Worm (Caenorhabditis elegans) whole organism, L2 larva: Measurements from ENCODE around the gene cyb-2.1.

Experiments
- C34F6.9 ChIP-seq: fragments of 150-350 bp; optimal IDR thresholded peaks from 2 replicates; lab custom pipeline; 2014; ENCODE audit warnings: missing biosample characterization, missing genetic modification characterization
- F13H6.1 ChIP-seq: sonication (generic microtip); optimal IDR thresholded peaks from 2 replicates; lab custom pipeline; 2016; ENCODE audit warnings: missing genetic modification characterization, missing compliant biosample characterization
- R02D3.7 ChIP-seq: fragments of 150-350 bp; optimal IDR thresholded peaks from 2 replicates; lab custom pipeline; 2014; ENCODE audit warnings: missing biosample characterization, missing genetic modification characterization
- Y55F3AM.14 ChIP-seq: fragments of 200-800 bp; sonication (Bioruptor generic); optimal IDR thresholded peaks from 2 replicates; lab custom pipeline; 2018; ENCODE audit warnings: mild to moderate bottlenecking, missing genetic modification characterization, missing compliant biosample characterization
- ZK546.5 ChIP-seq: sonication (generic microtip); optimal IDR thresholded peaks from 2 replicates; lab custom pipeline; 2017; ENCODE audit warnings: missing biosample characterization, missing genetic modification characterization
- alr-1 ChIP-seq: fragments of 150-350 bp; optimal IDR thresholded peaks from 2 replicates; lab custom pipeline; 2014; ENCODE audit warnings: missing biosample characterization, missing genetic modification characterization
- ama-1 ChIP-seq: fragments of 150-350 bp; optimal IDR thresholded peaks from 2 replicates; lab custom pipeline; 2018; ENCODE audit warnings: inconsistent platforms
- blmp-1 ChIP-seq: sonication (generic microtip); optimal IDR thresholded peaks from 2 replicates; lab custom pipeline; 2017; ENCODE audit warnings: missing genetic modification characterization, mild to moderate bottlenecking, missing compliant biosample characterization, antibody characterized with exemption, moderate library complexity; ENCODE audit not compliant: insufficient read depth
- ceh-16 ChIP-seq: fragments of 150-350 bp; optimal IDR thresholded peaks from 2 replicates; lab custom pipeline; 2014; ENCODE audit warnings: missing biosample characterization, missing genetic modification characterization
- ceh-82 ChIP-seq: fragments of 150-350 bp; optimal IDR thresholded peaks from 2 replicates; lab custom pipeline; 2014; ENCODE audit warnings: missing biosample characterization, missing genetic modification characterization
- crh-2 ChIP-seq: sonication (generic microtip); optimal IDR thresholded peaks from 2 replicates; lab custom pipeline; 2017; ENCODE audit warnings: missing biosample characterization, missing genetic modification characterization
- dmd-4 ChIP-seq: sonication (generic microtip); optimal IDR thresholded peaks from 2 replicates; lab custom pipeline; 2017; ENCODE audit warnings: missing biosample characterization, missing genetic modification characterization
- egl-27 ChIP-seq: sonication (generic microtip); optimal IDR thresholded peaks from 3 replicates; lab custom pipeline; 2017; ENCODE audit warnings: missing biosample characterization, missing genetic modification reagents, missing genetic modification characterization
- elt-1 ChIP-seq: fragments of 150-350 bp; optimal IDR thresholded peaks from 2 replicates; lab custom pipeline; 2014; ENCODE audit warnings: missing biosample characterization, missing genetic modification characterization
- elt-3 ChIP-seq: sonication (generic microtip); optimal IDR thresholded peaks from 2 replicates; lab custom pipeline; 2017; ENCODE audit warnings: missing biosample characterization, missing genetic modification characterization
- fos-1 ChIP-seq: fragments of 150-350 bp; optimal IDR thresholded peaks from 2 replicates; lab custom pipeline; 2014; ENCODE audit warnings: missing biosample characterization, missing genetic modification characterization
- gmeb-1 ChIP-seq: fragments of 150-350 bp; optimal IDR thresholded peaks from 2 replicates; lab custom pipeline; 2014; ENCODE audit warnings: missing biosample characterization, missing genetic modification characterization
- lin-11 ChIP-seq: fragments of 150-350 bp; sonication (generic microtip); optimal IDR thresholded peaks from 2 replicates; lab custom pipeline; 2014; ENCODE audit warnings: missing biosample characterization, missing genetic modification characterization, inconsistent platforms, mixed read lengths
- lin-13 ChIP-seq: fragments of 150-350 bp; optimal IDR thresholded peaks from 2 replicates; lab custom pipeline; 2014; ENCODE audit warnings: missing biosample characterization, missing genetic modification reagents, missing genetic modification characterization
- lsy-2 ChIP-seq, 2 experiments: fragments of 150-350 bp in 1 of 2; sonication (generic microtip) in 1 of 2; optimal IDR thresholded peaks; 2 replicates each; lab custom pipeline; 2014 to 2017; ENCODE audit warnings: missing biosample characterization in 2 of 2, missing genetic modification characterization in 2 of 2
- mab-5 ChIP-seq: fragments of 150-350 bp; optimal IDR thresholded peaks from 2 replicates; lab custom pipeline; 2014; ENCODE audit warnings: missing biosample characterization, missing genetic modification characterization
- mbf-1 ChIP-seq: sonication (generic microtip); optimal IDR thresholded peaks from 2 replicates; lab custom pipeline; 2017; ENCODE audit warnings: missing biosample characterization, missing genetic modification characterization
- mdl-1 ChIP-seq, 2 experiments: fragments of 150-350 bp in 1 of 2; sonication (generic microtip) in 1 of 2; optimal IDR thresholded peaks; 2 replicates each; lab custom pipeline; 2017; ENCODE audit warnings: missing biosample characterization in 2 of 2, missing genetic modification characterization in 2 of 2
- nhr-10 ChIP-seq: sonication (generic microtip); optimal IDR thresholded peaks from 2 replicates; lab custom pipeline; 2017; ENCODE audit warnings: missing biosample characterization, missing genetic modification characterization
- nhr-11 ChIP-seq: fragments of 150-350 bp; optimal IDR thresholded peaks from 2 replicates; lab custom pipeline; 2014; ENCODE audit warnings: missing biosample characterization, missing genetic modification characterization
- nhr-12 ChIP-seq: fragments of 150-350 bp; optimal IDR thresholded peaks from 2 replicates; lab custom pipeline; 2014; ENCODE audit warnings: missing biosample characterization, missing genetic modification characterization
- nhr-129 ChIP-seq: fragments of 150-350 bp; optimal IDR thresholded peaks from 2 replicates; lab custom pipeline; 2014; ENCODE audit warnings: missing biosample characterization, missing genetic modification characterization
- nhr-23 ChIP-seq: fragments of 150-350 bp; optimal IDR thresholded peaks from 2 replicates; lab custom pipeline; 2014; ENCODE audit warnings: missing biosample characterization, missing genetic modification reagents, missing genetic modification characterization
- nhr-237 ChIP-seq: fragments of 150-350 bp; optimal IDR thresholded peaks from 2 replicates; lab custom pipeline; 2014; ENCODE audit warnings: missing biosample characterization, missing genetic modification characterization
- nhr-25 ChIP-seq: fragments of 150-350 bp; sonication (generic microtip); optimal IDR thresholded peaks from 3 replicates; lab custom pipeline; 2014; ENCODE audit warnings: missing biosample characterization, missing genetic modification characterization
- nhr-6 ChIP-seq: fragments of 150-350 bp; optimal IDR thresholded peaks from 2 replicates; lab custom pipeline; 2014; ENCODE audit warnings: missing biosample characterization, missing genetic modification characterization
- peb-1 ChIP-seq: fragments of 150-350 bp; optimal IDR thresholded peaks from 2 replicates; lab custom pipeline; 2014; ENCODE audit warnings: missing biosample characterization, missing genetic modification characterization
- sem-4 ChIP-seq: fragments of 150-350 bp; optimal IDR thresholded peaks from 2 replicates; lab custom pipeline; 2014; ENCODE audit warnings: missing biosample characterization, missing genetic modification reagents, missing genetic modification characterization
- skn-1 ChIP-seq: sonication (generic microtip); optimal IDR thresholded peaks from 2 replicates; lab custom pipeline; 2017; ENCODE audit warnings: missing biosample characterization, missing genetic modification characterization
- sma-3 ChIP-seq: sonication (generic microtip); optimal IDR thresholded peaks from 2 replicates; lab custom pipeline; 2016; ENCODE audit warnings: missing genetic modification reagents, missing genetic modification characterization, missing compliant biosample characterization
- sma-9 ChIP-seq, 2 experiments: fragments of 150-350 bp in 1 of 2; sonication (generic microtip) in 1 of 2; optimal IDR thresholded peaks; 2 replicates each; lab custom pipeline; 2014 to 2016; ENCODE audit warnings: missing genetic modification characterization in 2 of 2, mild to moderate bottlenecking in 1 of 2, missing biosample characterization in 1 of 2, missing compliant biosample characterization in 1 of 2, missing genetic modification reagents in 1 of 2, moderate library complexity in 1 of 2
- snpc-4 ChIP-seq: fragments of 150-350 bp; optimal IDR thresholded peaks from 2 replicates; lab custom pipeline; 2014; ENCODE audit warnings: missing biosample characterization, missing genetic modification characterization
- unc-39 ChIP-seq: fragments of 150-350 bp; optimal IDR thresholded peaks from 2 replicates; lab custom pipeline; 2014; ENCODE audit warnings: missing biosample characterization, missing genetic modification characterization
- unc-55 ChIP-seq: fragments of 150-350 bp; sonication (generic microtip); optimal IDR thresholded peaks from 3 replicates; lab custom pipeline; 2014; ENCODE audit warnings: missing biosample characterization, missing genetic modification reagents, missing genetic modification characterization
- unc-62 ChIP-seq: fragments of 150-350 bp; optimal IDR thresholded peaks from 2 replicates; lab custom pipeline; 2014; ENCODE audit warnings: missing biosample characterization, missing genetic modification reagents, missing genetic modification characterization
- zag-1 ChIP-seq: fragments of 150-350 bp; optimal IDR thresholded peaks from 2 replicates; lab custom pipeline; 2014; ENCODE audit warnings: missing biosample characterization, missing genetic modification characterization
- ztf-1 ChIP-seq: fragments of 200-800 bp; sonication (Bioruptor generic); conservative IDR thresholded peaks from 2 replicates; pipeline ENCODE4 v1.3.6; 2022; ENCODE audit warnings: missing genetic modification characterization, missing compliant biosample characterization
- ztf-11 ChIP-seq: sonication (generic microtip); optimal IDR thresholded peaks from 2 replicates; lab custom pipeline; 2017; ENCODE audit warnings: missing biosample characterization, missing genetic modification characterization
- ztf-4 ChIP-seq: fragments of 150-350 bp; optimal IDR thresholded peaks from 2 replicates; lab custom pipeline; 2014; ENCODE audit warnings: missing biosample characterization, missing genetic modification characterization

Gene cyb-2.1

DNA sequence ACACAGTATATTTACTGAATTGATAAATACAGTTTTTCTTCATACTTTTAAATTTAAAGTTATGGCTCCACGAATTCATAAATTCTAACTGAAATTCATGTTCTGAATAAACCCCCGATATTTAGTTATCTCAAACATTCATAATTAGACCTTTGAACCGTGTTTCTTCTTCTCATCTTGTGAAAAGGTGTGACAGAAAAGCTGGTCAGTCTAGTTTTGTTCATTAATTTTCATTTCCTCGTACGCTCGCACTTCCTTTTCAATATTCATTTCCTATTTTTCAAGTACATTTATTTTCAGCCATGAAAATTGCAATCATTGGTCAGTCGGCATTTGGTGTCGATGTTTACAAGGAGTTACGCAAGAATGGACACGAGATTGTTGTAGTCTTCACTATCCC, 36.5 kb downstream of the cyb-2.1 start, which contains the start of gene alh-3:
alh-3 (plus strand) TSS at position 301 of the 400 bp plus-strand sequence.
- TF ChIP-seq unc-62 (GFP tag; lab: Kevin White, UChicago): no peak
- TF ChIP-seq ztf-11 (tag; lab: Kevin White, UChicago): no peak
- no peak for TF ChIP-seq mdl-1 (tag; optimal IDR thresholded peaks at IDR 0.05; lab: Kevin White, UChicago)
- TF ChIP-seq lin-11 (tag; lab: Kevin White, UChicago): no peak
- no peak for TF ChIP-seq Y55F3AM.14 (GFP tag; lab: Kevin White, UChicago)
- TF ChIP-seq dmd-4: no peak
- TF ChIP-seq alr-1 (tag; lab: Kevin White, UChicago): no peak
- no peak for TF ChIP-seq sma-9 (GFP tag; optimal IDR thresholded peaks at IDR 0.05; lab: Kevin White, UChicago)
- TF ChIP-seq sma-9 (tag; optimal IDR thresholded peaks at IDR 0.05; lab: Kevin White, UChicago): no peak
- no peak for TF ChIP-seq F13H6.1 (tag; lab: Kevin White, UChicago)
- TF ChIP-seq R02D3.7 (tag; lab: Kevin White, UChicago): no peak

DNA sequence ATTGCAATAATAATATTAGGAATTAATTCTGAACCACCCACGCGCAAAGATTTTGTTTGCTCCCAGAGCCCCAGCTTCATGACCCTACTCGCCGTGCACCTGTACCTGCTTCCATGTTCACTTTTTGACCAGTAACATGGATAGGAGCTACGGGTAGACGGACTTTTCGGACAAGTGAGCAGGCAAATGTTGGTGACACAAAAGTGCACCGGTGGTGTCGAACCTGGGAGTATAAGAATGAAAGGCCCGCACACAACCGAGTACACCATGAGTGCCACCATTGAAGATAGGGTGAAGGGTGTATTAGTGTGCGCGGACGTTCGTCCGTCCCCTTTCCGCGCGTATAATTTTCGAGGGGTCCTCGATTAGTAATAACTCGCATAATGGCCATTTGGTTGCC, 40.2 kb downstream of the cyb-2.1 start:
- TF ChIP-seq Y55F3AM.14 (GFP tag; lab: Kevin White, UChicago): peak; percentile 71
- peak; percentile 34 for TF ChIP-seq zag-1
- peak; percentile 29 for TF ChIP-seq sma-9 (GFP tag; optimal IDR thresholded peaks at IDR 0.05; lab: Kevin White, UChicago)
- TF ChIP-seq sma-9 (tag; optimal IDR thresholded peaks at IDR 0.05; lab: Kevin White, UChicago): no peak
- no peak for TF ChIP-seq ceh-82 (tag; lab: Kevin White, UChicago)
- 0 out of 2 replicates have a peak, but pooled peaks have one; percentile 28 for TF ChIP-seq ztf-1 (GFP tag; lab: Robert Waterston, UW)

- no peak for TF ChIP-seq R02D3.7 (tag; lab: Kevin White, UChicago)
- TF ChIP-seq unc-39 (tag; lab: Kevin White, UChicago): no peak
- peak in 1 of 2 experiments; percentile 58 for TF ChIP-seq lsy-2 (tag; optimal IDR thresholded peaks at IDR 0.05; lab: Kevin White, UChicago)
- peak; percentile 27 for TF ChIP-seq sma-9 (GFP tag; optimal IDR thresholded peaks at IDR 0.05; lab: Kevin White, UChicago)
- TF ChIP-seq sma-9 (tag; optimal IDR thresholded peaks at IDR 0.05; lab: Kevin White, UChicago): no peak
- peak; percentile 63 for TF ChIP-seq C34F6.9 (tag; lab: Kevin White, UChicago)
- no peak for TF ChIP-seq dmd-4
- TF ChIP-seq crh-2 (tag; lab: Kevin White, UChicago): peak; percentile 22
- no peak for TF ChIP-seq snpc-4 (tag; lab: Kevin White, UChicago)
- peak; percentile 40 for TF ChIP-seq unc-55 (GFP tag; lab: Kevin White, UChicago)
- TF ChIP-seq nhr-129 (tag; lab: Kevin White, UChicago): peak; percentile 46
- peak; percentile 48 for TF ChIP-seq ztf-4 (tag; lab: Kevin White, UChicago)
- TF ChIP-seq, all 48 proteins: peak for 7
These were observed 40.9 kb downstream of the cyb-2.1 start for ce11 chrIV:11026648-11027047.

DNA sequence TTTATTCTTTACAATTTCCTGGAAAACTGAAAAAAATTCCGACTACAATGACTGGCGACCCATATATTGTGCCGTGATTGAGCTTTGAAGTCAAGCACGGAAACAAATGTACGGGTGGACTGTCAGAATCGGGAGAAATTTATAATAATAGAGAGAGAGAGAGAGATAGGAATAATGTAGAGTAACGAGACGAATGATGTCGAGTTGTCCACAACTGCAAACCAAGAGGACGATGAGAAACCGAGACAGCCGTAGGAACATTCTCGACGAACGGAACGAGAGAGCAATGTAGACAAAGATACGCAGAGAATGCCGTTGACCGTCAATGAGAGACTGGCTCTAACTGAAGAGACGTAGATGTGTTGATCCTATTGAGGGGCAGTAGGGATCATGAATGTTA, 41.8 kb downstream of the cyb-2.1 start:
- TF ChIP-seq lin-13 (GFP tag; lab: Kevin White, UChicago) (peak; percentile 80), egl-27 (tag; lab: Kevin White, UChicago) (peak; percentile 84), sem-4 (tag; lab: Kevin White, UChicago) (peak; percentile 89), unc-55 (GFP tag; lab: Kevin White, UChicago) (peak; percentile 87), ZK546.5 (tag; lab: Kevin White, UChicago) (no peak), C34F6.9 (tag; lab: Kevin White, UChicago) (peak; percentile 90), nhr-6 (peak; percentile 80), elt-3 (tag; lab: Kevin White, UChicago) (no peak), peb-1 (tag; lab: Kevin White, UChicago) (peak; percentile 70), nhr-12 (no peak), fos-1 (tag; lab: Kevin White, UChicago) (peak; percentile 92), F13H6.1 (tag; lab: Kevin White, UChicago) (peak; percentile 92), unc-62 (GFP tag; lab: Kevin White, UChicago) (peak; percentile 2), ztf-11 (tag; lab: Kevin White, UChicago) (no peak), mdl-1 (tag; optimal IDR thresholded peaks at IDR 0.05; lab: Kevin White, UChicago) (peak; percentile 13 to 47), gmeb-1 (peak; percentile 53), mbf-1 (tag; lab: Kevin White, UChicago) (no peak), unc-39 (tag; lab: Kevin White, UChicago) (no peak), blmp-1 (tag; lab: Kevin White, UChicago) (peak; percentile 30), nhr-11 (tag; lab: Kevin White, UChicago) (no peak), ztf-1 (GFP tag; lab: Robert Waterston, UW) (no peak), R02D3.7 (tag; lab: Kevin White, UChicago) (no peak), skn-1 (tag; lab: Kevin White, UChicago) (peak; percentile 51), nhr-23 (tag; lab: Kevin White, UChicago) (no peak), snpc-4 (tag; lab: Kevin White, UChicago) (peak; percentile 28), nhr-10 (tag; lab: Kevin White, UChicago) (no peak), nhr-237 (tag; lab: Kevin White, UChicago) (no peak), mab-5 (tag; lab: Kevin White, UChicago) (peak; percentile 42), elt-1 (tag; lab: Kevin White, UChicago) (no peak), lin-11 (tag; lab: Kevin White, UChicago) (peak; percentile 58), alr-1 (tag; lab: Kevin White, UChicago) (no peak), dmd-4 (no peak), ama-1 (peak; percentile 97), ceh-16 (tag; lab: Kevin White, UChicago) (no peak), nhr-25 (tag; lab: Kevin White, UChicago) (peak; percentile 73), sma-3 (peak; percentile 89)
